Fruit fly (Drosophila melanogaster) whole organism, pupa: Measurements from ENCODE around the gene Uch-L5.

Experiments used
- CG12605 ChIP-seq: fragments of 200-800 bp; sonication (Bioruptor generic); IDR thresholded peaks from 2 replicates; pipeline ENCODE4 v1.3.6; 2022; ENCODE audit warnings: missing biosample characterization, missing genetic modification characterization
- CG13204 ChIP-seq: fragments of 200-800 bp; sonication (Bioruptor generic); optimal IDR thresholded peaks from 2 replicates; lab custom pipeline; 2018; ENCODE audit warnings: missing biosample characterization, mild to moderate bottlenecking, missing genetic modification characterization, moderate library complexity
- CG15710 ChIP-seq: fragments of 200-800 bp; sonication (Bioruptor generic); optimal IDR thresholded peaks from 2 replicates; lab custom pipeline; 2018; ENCODE audit warnings: missing biosample characterization, mild to moderate bottlenecking, missing genetic modification characterization, moderate library complexity
- CG32121 ChIP-seq: fragments of 200-800 bp; sonication (Bioruptor generic); IDR thresholded peaks from 2 replicates; pipeline ENCODE4 v1.3.6; 2022; ENCODE audit warnings: missing biosample characterization, missing genetic modification characterization
- CG8301 ChIP-seq: fragments of 200-800 bp; sonication (Bioruptor generic); optimal IDR thresholded peaks from 2 replicates; lab custom pipeline; 2018; ENCODE audit warnings: missing biosample characterization, mild to moderate bottlenecking, missing genetic modification characterization
- D1 ChIP-seq: fragments of 200-800 bp; sonication (Bioruptor generic); optimal IDR thresholded peaks from 2 replicates; lab custom pipeline; 2018; ENCODE audit warnings: missing biosample characterization, mild to moderate bottlenecking, missing genetic modification characterization, moderate library complexity
- EcR ChIP-seq: fragments of 200-800 bp; sonication (Bioruptor generic); optimal IDR thresholded peaks from 3 replicates; lab custom pipeline; 2019; ENCODE audit warnings: missing biosample characterization, missing genetic modification characterization, mild to moderate bottlenecking, moderate library complexity, missing genetic modification reagents
- Pif1B ChIP-seq: fragments of 200-800 bp; sonication (Bioruptor generic); optimal IDR thresholded peaks from 3 replicates; lab custom pipeline; 2016; ENCODE audit warnings: missing biosample characterization, missing genetic modification characterization
- gl ChIP-seq: fragments of 200-800 bp; sonication (Bioruptor generic); optimal IDR thresholded peaks from 2 replicates; lab custom pipeline; 2018; ENCODE audit warnings: missing biosample characterization, mild to moderate bottlenecking, missing genetic modification characterization

- TF ChIP-seq gl (tag; lab: Kevin White, UChicago) (peak; percentile 23), CG8301 (no peak), CG32121 (no peak), EcR (GFP tag; lab: Kevin White, UChicago) (peak; percentile 57), D1 (tag; lab: Kevin White, UChicago) (no peak), CG13204 (peak; percentile 77), CG15710 (tag; lab: Kevin White, UChicago) (no peak), CG12605 (no peak; the same call in 1 of the 2 replicates), Pif1B (GFP tag; lab: Kevin White, UChicago) (no peak)
Measured at dm6 chr3L:9509037-9509830, 32.5 kb upstream of the Uch-L5 start, which contains the start of gene CG3408.
